Worm (Caenorhabditis elegans) whole organism, midembryonic: ENCODE results near the gene Y6D1A.1.

Experiments
- T22C8.4 ChIP-seq: fragments of 200-800 bp; sonication (Bioruptor generic); IDR thresholded peaks from 2 replicates; pipeline ENCODE4 v1.3.6; 2022; ENCODE audit warnings: missing genetic modification characterization, missing compliant biosample characterization
- cog-1 ChIP-seq: sonication (generic microtip); optimal IDR thresholded peaks from 2 replicates; lab custom pipeline; 2016; ENCODE audit warnings: missing genetic modification characterization, missing compliant biosample characterization
- klf-2 ChIP-seq: fragments of 200-800 bp; sonication (Bioruptor generic); conservative IDR thresholded peaks from 2 replicates; pipeline ENCODE4 v1.3.6; 2022; ENCODE audit warnings: missing genetic modification reagents, missing genetic modification characterization, missing compliant biosample characterization
- med-1 ChIP-seq: sonication (generic microtip); optimal IDR thresholded peaks from 2 replicates; lab custom pipeline; 2017; ENCODE audit warnings: missing genetic modification characterization, mild to moderate bottlenecking, missing compliant biosample characterization, antibody characterized with exemption, missing genetic modification reagents; ENCODE audit not compliant: insufficient read depth
- ref-1 ChIP-seq: fragments of 200-800 bp; sonication (Bioruptor generic); conservative IDR thresholded peaks from 2 replicates; pipeline ENCODE4 v1.3.6; 2022; ENCODE audit warnings: missing genetic modification reagents, missing genetic modification characterization, missing compliant biosample characterization
- tab-1 ChIP-seq: fragments of 200-800 bp; sonication (Bioruptor generic); IDR thresholded peaks from 2 replicates; pipeline ENCODE4 v1.3.6; 2022; ENCODE audit warnings: missing genetic modification characterization, missing compliant biosample characterization
- ztf-29 ChIP-seq: fragments of 200-800 bp; sonication (Bioruptor generic); IDR thresholded peaks from 2 replicates; pipeline ENCODE4 v1.3.6; 2022; ENCODE audit warnings: missing genetic modification reagents, missing genetic modification characterization, missing compliant biosample characterization

DNA sequence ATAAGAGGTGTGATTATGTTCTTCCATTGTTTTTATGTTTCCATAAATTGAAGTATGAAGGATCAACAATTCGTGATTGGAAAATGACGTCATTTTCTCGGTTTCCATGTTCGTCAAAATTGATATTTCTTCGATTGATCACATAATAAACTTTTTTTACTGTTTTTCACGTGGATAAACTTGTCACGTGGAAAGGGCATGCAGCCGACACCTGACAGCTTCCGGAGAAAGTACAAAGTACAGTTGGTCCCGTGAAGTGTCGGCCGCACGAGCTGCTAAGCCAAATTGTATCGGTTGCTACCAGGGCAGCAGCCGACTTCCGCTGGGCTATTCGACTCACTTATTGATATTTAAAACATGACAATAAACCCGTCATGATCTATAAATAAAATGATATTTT, 18.2 kb upstream of the Y6D1A.1 start:
- no peak for TF ChIP-seq klf-2 (GFP tag; lab: Robert Waterston, UW)
- no peak for TF ChIP-seq cog-1 (tag; lab: Kevin White, UChicago)
- no peak for TF ChIP-seq med-1
- no peak for TF ChIP-seq tab-1 (GFP tag; lab: Robert Waterston, UW)
- TF ChIP-seq ref-1: no peak
- TF ChIP-seq ztf-29 (GFP tag; lab: Robert Waterston, UW): no peak
- TF ChIP-seq T22C8.4: no peak
